Worm (Caenorhabditis elegans) whole organism, late embryonic: ENCODE data around the gene R07A4.4.

Experiments
- ceh-48 ChIP-seq: sonication (generic microtip); optimal IDR thresholded peaks from 2 replicates; lab custom pipeline; 2016; ENCODE audit warnings: missing genetic modification characterization, inconsistent platforms, missing compliant biosample characterization
- fkh-10 ChIP-seq: fragments of 150-350 bp; optimal IDR thresholded peaks from 2 replicates; lab custom pipeline; 2014; ENCODE audit warnings: missing biosample characterization, missing genetic modification reagents, missing genetic modification characterization
- fkh-6 ChIP-seq: sonication (generic microtip); optimal IDR thresholded peaks from 2 replicates; lab custom pipeline; 2016; ENCODE audit warnings: missing genetic modification characterization, missing compliant biosample characterization
- lin-11 ChIP-seq: fragments of 200-800 bp; sonication (Bioruptor generic); optimal IDR thresholded peaks from 2 replicates; lab custom pipeline; 2018; ENCODE audit warnings: mild to moderate bottlenecking, missing genetic modification characterization, missing compliant biosample characterization
- nfya-1 ChIP-seq: sonication (generic microtip); optimal IDR thresholded peaks from 2 replicates; lab custom pipeline; 2017; ENCODE audit warnings: missing genetic modification characterization, mild to moderate bottlenecking, missing compliant biosample characterization, antibody characterized with exemption, moderate library complexity
- pqm-1 ChIP-seq: sonication (generic microtip); optimal IDR thresholded peaks from 2 replicates; lab custom pipeline; 2016; ENCODE audit warnings: missing genetic modification characterization, missing compliant biosample characterization
- unc-55 ChIP-seq: sonication (generic microtip); optimal IDR thresholded peaks from 2 replicates; lab custom pipeline; 2017; ENCODE audit warnings: missing biosample characterization, missing genetic modification reagents, missing genetic modification characterization

- no peak for TF ChIP-seq ceh-48 (tag; lab: Kevin White, UChicago)
- no peak for TF ChIP-seq fkh-10
- TF ChIP-seq lin-11: no peak
- TF ChIP-seq unc-55 (GFP tag; lab: Kevin White, UChicago): no peak
- TF ChIP-seq pqm-1 (tag; lab: Kevin White, UChicago): no peak
- no peak for TF ChIP-seq fkh-6 (tag; lab: Kevin White, UChicago)
- TF ChIP-seq nfya-1 (tag; lab: Kevin White, UChicago): no peak
Measured at ce11 chrX:10717019-10717418, 40.5 kb downstream of the R07A4.4 start, which contains the start of gene T01C1.4.
